Worm (Caenorhabditis elegans): ENCODE data around the gene T13G4.1.

The T13G4.1 gene

ce11 chrX:1223089-1223488 lies 30.1 kb downstream of the T13G4.1 start:
- no peak for TF ChIP-seq dmd-4 (tag; optimal IDR thresholded peaks at IDR 0.05)
- TF ChIP-seq unc-39 (tag; optimal IDR thresholded peaks at IDR 0.05), result no peak
- no peak for TF ChIP-seq skn-1 (tag; optimal IDR thresholded peaks at IDR 0.05)
- no peak for TF ChIP-seq sma-9 (GFP tag; optimal IDR thresholded peaks at IDR 0.05)
- TF ChIP-seq sma-9 (tag; optimal IDR thresholded peaks at IDR 0.05), result no peak
- TF ChIP-seq nhr-10 (tag; optimal IDR thresholded peaks at IDR 0.05), result no peak
- no peak for TF ChIP-seq nhr-25 (tag; optimal IDR thresholded peaks at IDR 0.05)
- TF ChIP-seq ztf-4 (tag; optimal IDR thresholded peaks at IDR 0.05), result no peak
- TF ChIP-seq Y55F3AM.14 (GFP tag; optimal IDR thresholded peaks at IDR 0.05), result no peak

- no peak for TF ChIP-seq egl-27 (tag; optimal IDR thresholded peaks at IDR 0.05)
- TF ChIP-seq unc-55 (GFP tag; optimal IDR thresholded peaks at IDR 0.05), result peak; percentile 59
Measured at ce11 chrX:1223841-1224240, 30.9 kb downstream of the T13G4.1 start.

ce11 chrX:1230658-1231057 lies 37.7 kb downstream of the T13G4.1 start, which contains the start of gene C46H3.2:
TSS of gene C46H3.2 (minus strand) at chrX:1230758.
- TF ChIP-seq sma-9 (GFP tag; optimal IDR thresholded peaks at IDR 0.05), result no peak
- no peak for TF ChIP-seq sma-9 (tag; optimal IDR thresholded peaks at IDR 0.05)
- no peak for TF ChIP-seq aly-2 (tag; optimal IDR thresholded peaks at IDR 0.05)
- TF ChIP-seq ZK546.5 (tag; optimal IDR thresholded peaks at IDR 0.05), result no peak
- no peak for TF ChIP-seq nhr-129 (tag; optimal IDR thresholded peaks at IDR 0.05)
- TF ChIP-seq skn-1 (tag; optimal IDR thresholded peaks at IDR 0.05), result no peak

ce11 chrX:1232074-1232473 lies 39.1 kb downstream of the T13G4.1 start:
- no peak for TF ChIP-seq egl-27 (tag; optimal IDR thresholded peaks at IDR 0.05)
- TF ChIP-seq elt-1 (tag; optimal IDR thresholded peaks at IDR 0.05), result no peak
- no peak for TF ChIP-seq nhr-11 (tag; optimal IDR thresholded peaks at IDR 0.05)
- TF ChIP-seq alr-1 (tag; optimal IDR thresholded peaks at IDR 0.05), result no peak
- no peak for TF ChIP-seq nhr-77 (tag; optimal IDR thresholded peaks at IDR 0.05)
- TF ChIP-seq skn-1 (tag; optimal IDR thresholded peaks at IDR 0.05), result no peak
- no peak for TF ChIP-seq nhr-23 (tag; optimal IDR thresholded peaks at IDR 0.05)

- no peak for TF ChIP-seq gmeb-1 (tag; optimal IDR thresholded peaks at IDR 0.05)
- no peak for TF ChIP-seq fos-1 (tag; optimal IDR thresholded peaks at IDR 0.05)
- TF ChIP-seq sem-4 (tag; optimal IDR thresholded peaks at IDR 0.05), result no peak
- no peak for TF ChIP-seq nhr-10 (tag; optimal IDR thresholded peaks at IDR 0.05)
- no peak for TF ChIP-seq ceh-82 (tag; optimal IDR thresholded peaks at IDR 0.05)
- no peak for TF ChIP-seq nhr-129 (tag; optimal IDR thresholded peaks at IDR 0.05)
- TF ChIP-seq peb-1 (tag; optimal IDR thresholded peaks at IDR 0.05), result no peak
- no peak for TF ChIP-seq elt-3 (tag; optimal IDR thresholded peaks at IDR 0.05)
- no peak for TF ChIP-seq mbf-1 (tag; optimal IDR thresholded peaks at IDR 0.05)
- TF ChIP-seq ZK546.5 (tag; optimal IDR thresholded peaks at IDR 0.05), result no peak
- TF ChIP-seq ztf-11 (tag; optimal IDR thresholded peaks at IDR 0.05), result no peak
- no peak for TF ChIP-seq nhr-11 (tag; optimal IDR thresholded peaks at IDR 0.05)
- TF ChIP-seq snpc-4 (tag; optimal IDR thresholded peaks at IDR 0.05), result no peak
- no peak for TF ChIP-seq unc-55 (GFP tag; optimal IDR thresholded peaks at IDR 0.05)
- TF ChIP-seq lin-11 (tag; optimal IDR thresholded peaks at IDR 0.05), result no peak
- TF ChIP-seq mdl-1 (tag; optimal IDR thresholded peaks at IDR 0.05), result no peak
- TF ChIP-seq aly-2 (tag; optimal IDR thresholded peaks at IDR 0.05), result no peak
- TF ChIP-seq mab-5 (tag; optimal IDR thresholded peaks at IDR 0.05), result no peak
Measured at ce11 chrX:1238803-1239202, 45.9 kb downstream of the T13G4.1 start, which contains the start of gene C25G6.3. TSS of gene C25G6.3 (minus strand) at chrX:1238903.

ce11 chrX:1242763-1243162 lies 49.8 kb downstream of the T13G4.1 start:
- no peak for TF ChIP-seq mbf-1 (tag; optimal IDR thresholded peaks at IDR 0.05)
- TF ChIP-seq R02D3.7 (tag; optimal IDR thresholded peaks at IDR 0.05), result no peak
- TF ChIP-seq sma-3 (GFP tag; optimal IDR thresholded peaks at IDR 0.05), result no peak
- TF ChIP-seq dmd-4 (tag; optimal IDR thresholded peaks at IDR 0.05), result no peak
- no peak for TF ChIP-seq nhr-237 (tag; optimal IDR thresholded peaks at IDR 0.05)

All from whole organism, L2 larva.